Worm (Caenorhabditis elegans) whole organism, young adult: ENCODE measurements around the gene grsp-3.
A peak's percentile ranks its signal among the peaks of the same experiment; 100 is the strongest.

ENCODE experiments used
- C06A6.2 ChIP-seq: fragments of 200-800 bp; sonication (Bioruptor generic); conservative IDR thresholded peaks from 2 replicates; pipeline ENCODE4 v1.3.6; 2022; ENCODE audit warnings: missing genetic modification characterization, missing compliant biosample characterization
- D2030.7 ChIP-seq: fragments of 200-800 bp; sonication (Bioruptor generic); IDR thresholded peaks from 2 replicates; pipeline ENCODE4 v1.3.6; 2022; ENCODE audit warnings: missing genetic modification reagents, missing genetic modification characterization, missing compliant biosample characterization
- F33H1.4 ChIP-seq: fragments of 200-800 bp; sonication (Bioruptor generic); IDR thresholded peaks from 2 replicates; pipeline ENCODE4 v1.3.6; 2022; ENCODE audit warnings: missing genetic modification reagents, missing genetic modification characterization, missing compliant biosample characterization
- F37B4.10 ChIP-seq: fragments of 200-800 bp; sonication (Bioruptor generic); IDR thresholded peaks from 2 replicates; pipeline ENCODE4 v1.3.6; 2022; ENCODE audit warnings: missing genetic modification characterization, missing compliant biosample characterization
- F52B5.7 ChIP-seq: sonication (generic microtip); optimal IDR thresholded peaks from 2 replicates; lab custom pipeline; 2016; ENCODE audit warnings: mild to moderate bottlenecking, missing genetic modification characterization, missing compliant biosample characterization
- F55B11.4 ChIP-seq: sonication (generic microtip); optimal IDR thresholded peaks from 2 replicates; lab custom pipeline; 2016; ENCODE audit warnings: missing compliant biosample characterization, missing genetic modification characterization, borderline replicate concordance; ENCODE audit not compliant: insufficient read depth
- F57A8.1 ChIP-seq: fragments of 200-800 bp; sonication (Bioruptor generic); optimal IDR thresholded peaks from 2 replicates; lab custom pipeline; 2018; ENCODE audit warnings: mild to moderate bottlenecking, missing genetic modification characterization, moderate library complexity, missing compliant biosample characterization
- K11D2.4 ChIP-seq: fragments of 200-800 bp; sonication (Bioruptor generic); IDR thresholded peaks from 2 replicates; pipeline ENCODE4 v1.3.6; 2022; ENCODE audit warnings: missing genetic modification reagents, missing genetic modification characterization, missing compliant biosample characterization
- T26A5.8 ChIP-seq: sonication (generic microtip); optimal IDR thresholded peaks from 2 replicates; lab custom pipeline; 2016; ENCODE audit warnings: missing genetic modification characterization, missing compliant biosample characterization
- Y53F4B.3 ChIP-seq: fragments of 200-800 bp; sonication (Bioruptor generic); IDR thresholded peaks from 2 replicates; pipeline ENCODE4 v1.3.6; 2022; ENCODE audit warnings: missing genetic modification reagents, missing genetic modification characterization, missing compliant biosample characterization
- Y79H2A.3 ChIP-seq: fragments of 200-800 bp; sonication (Bioruptor generic); conservative IDR thresholded peaks from 2 replicates; pipeline ENCODE4 v1.3.6; 2022; ENCODE audit warnings: missing genetic modification reagents, missing genetic modification characterization, missing compliant biosample characterization
- ZK185.1 ChIP-seq: sonication (generic microtip); optimal IDR thresholded peaks from 2 replicates; lab custom pipeline; 2016; ENCODE audit warnings: mild to moderate bottlenecking, missing genetic modification characterization, missing compliant biosample characterization; ENCODE audit not compliant: poor library complexity, severe bottlenecking
- akir-1 ChIP-seq: fragments of 200-800 bp; sonication (Bioruptor generic); optimal IDR thresholded peaks from 2 replicates; lab custom pipeline; 2018; ENCODE audit warnings: mild to moderate bottlenecking, missing genetic modification characterization, moderate library complexity, missing compliant biosample characterization
- aptf-3 ChIP-seq: fragments of 200-800 bp; sonication (Bioruptor generic); IDR thresholded peaks from 2 replicates; pipeline ENCODE4 v1.3.6; 2022; ENCODE audit warnings: missing genetic modification characterization, missing compliant biosample characterization
- attf-5 ChIP-seq: fragments of 200-800 bp; sonication (Bioruptor generic); optimal IDR thresholded peaks from 2 replicates; lab custom pipeline; 2018; ENCODE audit warnings: mild to moderate bottlenecking, missing genetic modification characterization, missing compliant biosample characterization
- bed-1 ChIP-seq: fragments of 200-800 bp; sonication (Bioruptor generic); IDR thresholded peaks from 2 replicates; pipeline ENCODE4 v1.3.6; 2022; ENCODE audit warnings: missing genetic modification reagents, missing genetic modification characterization, missing compliant biosample characterization
- cebp-1 ChIP-seq, 2 experiments: fragments of 200-800 bp in 1 of 2; sonication (Bioruptor generic) in 1 of 2; sonication (generic microtip) in 1 of 2; IDR thresholded peaks in 1 of 2; optimal IDR thresholded peaks in 1 of 2; 2 replicates each; pipeline versions ENCODE4 v1.3.6 to Lab custom; 2017 to 2022; ENCODE audit warnings: missing compliant biosample characterization in 2 of 2, missing genetic modification characterization in 2 of 2, mild to moderate bottlenecking in 1 of 2, missing genetic modification reagents in 1 of 2, moderate library complexity in 1 of 2
- ceh-40 ChIP-seq: fragments of 200-800 bp; sonication (Bioruptor generic); IDR thresholded peaks from 2 replicates; pipeline ENCODE4 v1.3.6; 2022; ENCODE audit warnings: missing genetic modification characterization, missing compliant biosample characterization
- ceh-58 ChIP-seq: fragments of 200-800 bp; sonication (Bioruptor generic); IDR thresholded peaks from 2 replicates; pipeline ENCODE4 v1.3.6; 2022; ENCODE audit warnings: missing genetic modification characterization, missing compliant biosample characterization
- chd-7 ChIP-seq: sonication (generic microtip); optimal IDR thresholded peaks from 2 replicates; lab custom pipeline; 2016; ENCODE audit warnings: mild to moderate bottlenecking, missing genetic modification characterization, moderate library complexity, missing compliant biosample characterization
- dpff-1 ChIP-seq: sonication (generic microtip); optimal IDR thresholded peaks from 2 replicates; lab custom pipeline; 2017; ENCODE audit warnings: mild to moderate bottlenecking, missing genetic modification characterization, missing compliant biosample characterization
- ekl-4 ChIP-seq: fragments of 200-800 bp; sonication (Bioruptor generic); IDR thresholded peaks from 2 replicates; pipeline ENCODE4 v1.3.6; 2022; ENCODE audit warnings: missing genetic modification reagents, missing genetic modification characterization, missing compliant biosample characterization
- fkh-3 ChIP-seq: sonication (generic microtip); optimal IDR thresholded peaks from 2 replicates; lab custom pipeline; 2016; ENCODE audit warnings: mild to moderate bottlenecking, missing genetic modification characterization, missing compliant biosample characterization
- him-1 ChIP-seq: sonication (generic microtip); optimal IDR thresholded peaks from 2 replicates; lab custom pipeline; 2016; ENCODE audit warnings: missing genotype, missing genetic modification reagents, missing genetic modification characterization, missing compliant biosample characterization
- hlh-12 ChIP-seq: sonication (generic microtip); optimal IDR thresholded peaks from 2 replicates; lab custom pipeline; 2016; ENCODE audit warnings: missing genetic modification characterization, missing compliant biosample characterization
- hsf-1 ChIP-seq: fragments of 200-800 bp; sonication (Bioruptor generic); IDR thresholded peaks from 2 replicates; pipeline ENCODE4 v1.3.6; 2022; ENCODE audit warnings: missing genetic modification reagents, missing genetic modification characterization, missing compliant biosample characterization
- lag-1 ChIP-seq: fragments of 200-800 bp; sonication (Bioruptor generic); IDR thresholded peaks from 2 replicates; pipeline ENCODE4 v1.3.6; 2022; ENCODE audit warnings: missing genetic modification reagents, missing genetic modification characterization, missing compliant biosample characterization
- let-607 ChIP-seq, 2 experiments: fragments of 200-800 bp in 1 of 2; sonication (Bioruptor generic) in 1 of 2; sonication (generic microtip) in 1 of 2; optimal IDR thresholded peaks; 2 replicates each; lab custom pipeline; 2016 to 2018; ENCODE audit warnings: mild to moderate bottlenecking in 2 of 2, missing compliant biosample characterization in 2 of 2, missing genetic modification characterization in 2 of 2, moderate library complexity in 2 of 2, missing genotype in 1 of 2
- lin-35 ChIP-seq, 3 experiments: fragments of 150-350 bp in 2 of 3; sonication (generic microtip) in 1 of 3; optimal IDR thresholded peaks; 2 replicates each; lab custom pipeline; 2014 to 2018; ENCODE audit warnings: missing biosample characterization in 3 of 3, missing genetic modification characterization in 3 of 3, missing genetic modification reagents in 3 of 3
- lin-54 ChIP-seq: fragments of 200-800 bp; sonication (Bioruptor generic); optimal IDR thresholded peaks from 2 replicates; lab custom pipeline; 2018; ENCODE audit warnings: mild to moderate bottlenecking, missing genetic modification characterization, missing compliant biosample characterization
- lir-1 ChIP-seq: fragments of 200-800 bp; sonication (Bioruptor generic); conservative IDR thresholded peaks from 2 replicates; pipeline ENCODE4 v1.3.6; 2022; ENCODE audit warnings: missing genetic modification reagents, missing genetic modification characterization, missing compliant biosample characterization
- lsl-1 ChIP-seq: fragments of 200-800 bp; sonication (Bioruptor generic); optimal IDR thresholded peaks from 2 replicates; lab custom pipeline; 2018; ENCODE audit warnings: mild to moderate bottlenecking, missing genetic modification characterization, moderate library complexity, missing compliant biosample characterization
- mcd-1 ChIP-seq: fragments of 200-800 bp; sonication (Bioruptor generic); IDR thresholded peaks from 2 replicates; pipeline ENCODE4 v1.3.6; 2022; ENCODE audit warnings: missing genetic modification reagents, missing genetic modification characterization, missing compliant biosample characterization
- nfya-1 ChIP-seq: sonication (generic microtip); optimal IDR thresholded peaks from 2 replicates; lab custom pipeline; 2017; ENCODE audit warnings: antibody characterized with exemption, missing compliant biosample characterization, missing genetic modification characterization, borderline replicate concordance; ENCODE audit not compliant: insufficient read depth
- nfyb-1 ChIP-seq: fragments of 200-800 bp; sonication (Bioruptor generic); IDR thresholded peaks from 2 replicates; pipeline ENCODE4 v1.3.6; 2022; ENCODE audit warnings: missing genetic modification reagents, missing genetic modification characterization, missing compliant biosample characterization
- nhr-179 ChIP-seq: sonication (generic microtip); optimal IDR thresholded peaks from 2 replicates; lab custom pipeline; 2016; ENCODE audit warnings: mild to moderate bottlenecking, missing genetic modification characterization, missing compliant biosample characterization
- sdz-38 ChIP-seq: sonication (generic microtip); optimal IDR thresholded peaks from 2 replicates; lab custom pipeline; 2016; ENCODE audit warnings: missing genotype, missing genetic modification characterization, missing compliant biosample characterization
- sea-2 ChIP-seq: fragments of 200-800 bp; sonication (Bioruptor generic); IDR thresholded peaks from 2 replicates; pipeline ENCODE4 v1.3.6; 2022; ENCODE audit warnings: missing genetic modification characterization, missing compliant biosample characterization
- somi-1 ChIP-seq: fragments of 200-800 bp; sonication (Bioruptor generic); optimal IDR thresholded peaks from 2 replicates; lab custom pipeline; 2018; ENCODE audit warnings: mild to moderate bottlenecking, missing genetic modification characterization, missing compliant biosample characterization
- zfh-2 ChIP-seq: fragments of 200-800 bp; sonication (Bioruptor generic); conservative IDR thresholded peaks from 2 replicates; pipeline ENCODE4 v1.3.6; 2022; ENCODE audit warnings: missing genetic modification reagents, missing genetic modification characterization, missing compliant biosample characterization
- zim-3 ChIP-seq: sonication (generic microtip); optimal IDR thresholded peaks from 2 replicates; lab custom pipeline; 2017; ENCODE audit warnings: mild to moderate bottlenecking, missing genetic modification characterization, moderate library complexity, missing compliant biosample characterization
- ztf-3 ChIP-seq: fragments of 200-800 bp; sonication (Bioruptor generic); optimal IDR thresholded peaks from 2 replicates; lab custom pipeline; 2018; ENCODE audit warnings: mild to moderate bottlenecking, missing genetic modification characterization, missing compliant biosample characterization

grsp-3 gene

DNA sequence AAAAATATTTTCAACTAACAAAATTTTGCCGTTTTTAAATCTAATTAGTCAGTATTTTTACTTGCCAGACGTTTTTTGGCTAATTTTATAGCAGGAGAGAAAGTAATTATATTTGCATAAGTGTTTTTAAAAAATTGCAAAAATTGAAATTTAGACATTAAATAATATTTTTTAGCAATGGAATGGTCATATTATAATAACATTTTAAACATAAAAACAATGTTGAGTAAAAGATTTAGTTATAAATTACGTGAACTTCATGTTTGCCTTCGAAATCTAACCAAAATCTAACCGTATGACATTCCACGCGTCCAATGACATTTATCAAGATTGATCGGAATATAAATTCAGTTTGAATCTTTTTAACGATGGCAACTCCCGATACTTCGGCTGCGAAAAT, 22.6 kb upstream of the grsp-3 start, which contains the start of gene C34D4.2:
Gene C34D4.2 (plus strand): TSS at position 301 of the 400 bp plus-strand sequence.
- TF ChIP-seq K11D2.4 (GFP tag; lab: Robert Waterston, UW) (no peak), ceh-40 (GFP tag; lab: Robert Waterston, UW) (no peak), attf-5 (GFP tag; lab: Kevin White, UChicago) (no peak), cebp-1 (GFP tag; IDR thresholded peaks at IDR 0.05; lab: Robert Waterston, UW) (no peak), cebp-1 (tag; optimal IDR thresholded peaks at IDR 0.05; lab: Kevin White, UChicago) (no peak), lir-1 (GFP tag; lab: Robert Waterston, UW) (no peak), zfh-2 (no peak), lin-35 (GFP tag; optimal IDR thresholded peaks at IDR 0.05; lab: Kevin White, UChicago) (no peak), lsl-1 (GFP tag; lab: Kevin White, UChicago) (no peak), ZK185.1 (tag; lab: Kevin White, UChicago) (no peak), sdz-38 (tag; lab: Kevin White, UChicago) (no peak), him-1 (tag; lab: Kevin White, UChicago) (no peak)

DNA sequence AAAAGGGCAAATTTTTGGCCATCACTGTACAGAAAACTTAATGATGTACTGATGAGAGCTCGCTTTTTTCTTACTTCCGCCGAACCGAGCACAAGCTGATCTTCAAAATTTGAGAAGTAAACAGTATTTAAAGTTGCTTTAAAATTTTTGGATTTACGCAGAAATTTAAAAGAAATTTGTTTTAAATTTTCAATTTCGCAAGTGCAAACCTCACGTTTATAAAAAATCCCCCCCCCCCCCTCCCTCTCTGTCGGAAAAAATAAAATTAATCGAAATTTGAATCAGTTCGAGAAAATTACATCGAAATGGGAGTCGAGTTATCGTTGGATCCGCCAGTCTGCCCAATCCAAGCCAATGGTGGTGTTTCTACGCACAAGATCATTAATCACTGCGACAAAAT, 21.6 kb upstream of the grsp-3 start, which contains the start of gene C34D4.3:
Gene C34D4.3 (plus strand): TSS at position 301 of the 400 bp plus-strand sequence.
- TF ChIP-seq C06A6.2 (GFP tag; lab: Robert Waterston, UW) (no peak), somi-1 (GFP tag; lab: Kevin White, UChicago) (no peak), T26A5.8 (no peak), fkh-3 (tag; lab: Kevin White, UChicago) (no peak), ekl-4 (GFP tag; lab: Robert Waterston, UW) (no peak), chd-7 (tag; lab: Kevin White, UChicago) (no peak), ceh-58 (GFP tag; lab: Robert Waterston, UW) (no peak), mcd-1 (GFP tag; lab: Robert Waterston, UW) (no peak), lin-54 (no peak), F33H1.4 (GFP tag; lab: Robert Waterston, UW) (no peak)

ce11 chrIV:7152409-7152808, 20.7 kb upstream of the grsp-3 start, which contains the start of gene col-113:
TSS of gene col-113 (minus strand) at chrIV:7152509.
- no peak for TF ChIP-seq Y53F4B.3
- TF ChIP-seq Y79H2A.3 (GFP tag; lab: Robert Waterston, UW), result no peak

DNA sequence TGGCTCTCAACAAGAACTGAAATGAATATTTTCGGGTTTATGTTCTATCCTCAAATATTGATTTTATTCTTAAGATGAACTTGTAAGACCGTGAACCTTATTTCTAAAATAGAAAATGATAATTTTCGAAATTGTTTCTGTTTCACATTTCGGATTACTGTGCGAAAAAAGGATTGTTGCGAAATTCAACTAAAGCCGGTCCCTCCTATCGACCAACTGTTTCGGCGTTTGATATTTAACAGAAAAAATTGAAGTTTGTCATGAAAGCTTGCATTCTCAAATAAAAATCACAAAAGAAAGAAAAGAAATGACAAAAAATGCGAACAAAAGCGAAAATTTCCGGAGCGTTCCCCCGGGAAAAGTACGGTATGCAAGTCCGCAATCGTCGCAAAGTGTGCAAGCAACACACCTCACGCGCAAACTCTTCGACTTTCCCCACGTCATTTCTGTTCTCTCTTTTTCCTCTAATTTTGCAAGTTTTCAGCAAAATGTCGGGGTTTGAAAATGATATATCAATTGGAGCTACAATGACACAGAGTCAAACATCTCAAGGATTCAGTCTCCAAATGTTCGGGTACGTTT, 17.4 kb upstream of the grsp-3 start, which contains the start of gene C34D4.4:
Gene C34D4.4 (plus strand): TSS at position 342 of the 582 bp plus-strand sequence.
- TF ChIP-seq ceh-58 (GFP tag; lab: Robert Waterston, UW) (no peak), F52B5.7 (no peak), ztf-3 (GFP tag; lab: Kevin White, UChicago) (no peak), somi-1 (GFP tag; lab: Kevin White, UChicago) (no peak), hsf-1 (GFP tag; lab: Robert Waterston, UW) (0 out of 2 replicates have a peak, but pooled peaks have one; percentile 55), D2030.7 (GFP tag; lab: Robert Waterston, UW) (peak; percentile 14; the same call in 1 of the 2 replicates), lin-35 (GFP tag; optimal IDR thresholded peaks at IDR 0.05; lab: Kevin White, UChicago) (no peak), zim-3 (tag; lab: Kevin White, UChicago) (no peak), akir-1 (no peak), F37B4.10 (no peak), bed-1 (GFP tag; lab: Robert Waterston, UW) (no peak), F55B11.4 (tag; lab: Kevin White, UChicago) (no peak), nfyb-1 (GFP tag; lab: Robert Waterston, UW) (no peak), aptf-3 (no peak), ZK185.1 (tag; lab: Kevin White, UChicago) (no peak), nhr-179 (tag; lab: Kevin White, UChicago) (no peak), ceh-40 (GFP tag; lab: Robert Waterston, UW) (no peak), sea-2 (GFP tag; lab: Robert Waterston, UW) (no peak), dpff-1 (no peak), lag-1 (GFP tag; lab: Robert Waterston, UW) (no peak), hlh-12 (tag; lab: Kevin White, UChicago) (no peak), let-607 (tag; optimal IDR thresholded peaks at IDR 0.05; lab: Kevin White, UChicago) (no peak), nfya-1 (no peak), F57A8.1 (GFP tag; lab: Kevin White, UChicago) (no peak)
